Worm (Caenorhabditis elegans) whole organism, early embryonic: Measurements from ENCODE around the gene mrps-22.

Source experiments
- B0310.2 ChIP-seq: sonication (generic microtip); optimal IDR thresholded peaks from 2 replicates; lab custom pipeline; 2016; ENCODE audit warnings: mild to moderate bottlenecking, missing genetic modification characterization, missing compliant biosample characterization
- ama-1 ChIP-seq: fragments of 150-350 bp; optimal IDR thresholded peaks from 2 replicates; lab custom pipeline; 2014
- pes-1 ChIP-seq: fragments of 200-800 bp; sonication (Bioruptor generic); IDR thresholded peaks from 2 replicates; pipeline ENCODE4 v1.3.6; 2022; ENCODE audit warnings: missing genetic modification reagents, missing genetic modification characterization, missing compliant biosample characterization

- TF ChIP-seq ama-1 (no peak), B0310.2 (tag; lab: Kevin White, UChicago) (no peak), pes-1 (GFP tag; lab: Robert Waterston, UW) (no peak)
These were observed 25.0 kb downstream of the mrps-22 start, which contains the start of gene ccm-3 for ce11 chrII:10607238-10607961.
